Fruit fly (Drosophila melanogaster) whole organism, embryonic: ENCODE results near the gene CG2124.
A peak's percentile ranks its signal among the peaks of the same experiment; 100 is the strongest.

Experiments
- ATbp ChIP-seq: fragments of 200-800 bp; sonication (Bioruptor generic); optimal IDR thresholded peaks from 2 replicates; lab custom pipeline; 2017; ENCODE audit warnings: missing biosample characterization, mild to moderate bottlenecking, missing genetic modification characterization, missing genetic modification reagents
- C15 ChIP-seq: fragments of 200-800 bp; sonication (Bioruptor generic); IDR thresholded peaks from 3 replicates; pipeline ENCODE4 v1.3.6; 2022; ENCODE audit warnings: missing biosample characterization, missing genetic modification characterization
- CG10366 ChIP-seq: fragments of 200-800 bp; sonication (Bioruptor generic); IDR thresholded peaks from 2 replicates; pipeline ENCODE4 v1.3.6; 2022; ENCODE audit warnings: missing biosample characterization, missing genetic modification characterization
- CG11093 ChIP-seq: fragments of 200-800 bp; sonication (Bioruptor generic); IDR thresholded peaks from 3 replicates; pipeline ENCODE4 v1.3.6; 2022; ENCODE audit warnings: missing biosample characterization, missing genetic modification characterization
- CG11398 ChIP-seq: fragments of 200-800 bp; sonication (Bioruptor generic); optimal IDR thresholded peaks from 2 replicates; lab custom pipeline; 2016; ENCODE audit warnings: missing biosample characterization, missing genetic modification characterization
- CG12071 ChIP-seq: fragments of 200-800 bp; sonication (Bioruptor generic); optimal IDR thresholded peaks from 3 replicates; lab custom pipeline; 2018; ENCODE audit warnings: missing biosample characterization, mild to moderate bottlenecking, missing genetic modification characterization
- CG13123 ChIP-seq: fragments of 200-800 bp; sonication (Bioruptor generic); optimal IDR thresholded peaks from 2 replicates; lab custom pipeline; 2016; ENCODE audit warnings: missing biosample characterization, missing genetic modification characterization
- CG13296 ChIP-seq: fragments of 200-800 bp; sonication (Bioruptor generic); optimal IDR thresholded peaks from 3 replicates; lab custom pipeline; 2018; ENCODE audit warnings: missing biosample characterization, mild to moderate bottlenecking, missing genetic modification characterization
- CG13424 ChIP-seq: fragments of 200-800 bp; sonication (Bioruptor generic); optimal IDR thresholded peaks from 2 replicates; lab custom pipeline; 2019; ENCODE audit warnings: missing biosample characterization, mild to moderate bottlenecking, missing genetic modification characterization, moderate library complexity
- CG18011 ChIP-seq: fragments of 200-800 bp; sonication (Bioruptor generic); optimal IDR thresholded peaks from 2 replicates; lab custom pipeline; 2017; ENCODE audit warnings: missing biosample characterization, missing genetic modification characterization, mild to moderate bottlenecking, moderate library complexity, missing genotype
- CG32767 ChIP-seq: fragments of 200-800 bp; sonication (Bioruptor generic); IDR thresholded peaks from 2 replicates; pipeline ENCODE4 v1.3.6; 2022; ENCODE audit warnings: missing biosample characterization, missing genetic modification characterization
- CG4360 ChIP-seq: fragments of 200-800 bp; sonication (Bioruptor generic); IDR thresholded peaks from 2 replicates; pipeline ENCODE4 v1.3.6; 2022; ENCODE audit warnings: missing biosample characterization, missing genetic modification characterization
- CG5245 ChIP-seq: fragments of 200-800 bp; sonication (Bioruptor generic); optimal IDR thresholded peaks from 3 replicates; lab custom pipeline; 2016; ENCODE audit warnings: missing biosample characterization, missing genetic modification characterization
- CG6175 ChIP-seq: fragments of 200-800 bp; sonication (Bioruptor generic); IDR thresholded peaks from 3 replicates; pipeline ENCODE4 v1.3.6; 2022; ENCODE audit warnings: missing biosample characterization, missing genetic modification characterization
- CG6689 ChIP-seq: fragments of 200-800 bp; sonication (Bioruptor generic); IDR thresholded peaks from 2 replicates; pipeline ENCODE4 v1.3.6; 2022; ENCODE audit warnings: missing biosample characterization, missing genetic modification characterization
- CG7372 ChIP-seq: fragments of 200-800 bp; sonication (Bioruptor generic); IDR thresholded peaks from 2 replicates; pipeline ENCODE4 v1.3.6; 2022; ENCODE audit warnings: missing biosample characterization, missing genetic modification characterization
- CG7745 ChIP-seq: fragments of 200-800 bp; sonication (Bioruptor generic); optimal IDR thresholded peaks from 2 replicates; lab custom pipeline; 2018; ENCODE audit warnings: missing biosample characterization, mild to moderate bottlenecking, missing genetic modification characterization, moderate library complexity
- CG7839 ChIP-seq: fragments of 200-800 bp; sonication (Bioruptor generic); optimal IDR thresholded peaks from 3 replicates; lab custom pipeline; 2018; ENCODE audit warnings: missing biosample characterization, mild to moderate bottlenecking, missing genetic modification characterization, moderate library complexity
- CG9797 ChIP-seq: fragments of 200-800 bp; sonication (Bioruptor generic); optimal IDR thresholded peaks from 3 replicates; lab custom pipeline; 2018; ENCODE audit warnings: missing biosample characterization, mild to moderate bottlenecking, missing genetic modification characterization
- D ChIP-seq, 2 experiments: fragments of 200-800 bp in 1 of 2; fragments of >200 bp in 1 of 2; sonication (Bioruptor generic) in 1 of 2; optimal IDR thresholded peaks; 2 replicates in 1 of 2; 3 replicates in 1 of 2; lab custom pipeline; 2017; ENCODE audit warnings: mild to moderate bottlenecking in 1 of 2, missing biosample characterization in 1 of 2, missing genetic modification characterization in 1 of 2, missing genetic modification reagents in 1 of 2
- Dfd ChIP-seq, 2 experiments: fragments of >200 bp; optimal IDR thresholded peaks; 2 replicates each; lab custom pipeline; 2017; ENCODE audit warnings: missing biosample characterization in 2 of 2, missing genetic modification characterization in 2 of 2
- Dip3 ChIP-seq: fragments of 200-800 bp; sonication (Bioruptor generic); optimal IDR thresholded peaks from 3 replicates; lab custom pipeline; 2016; ENCODE audit warnings: missing biosample characterization, missing genetic modification characterization
- Gsc ChIP-seq: fragments of 200-800 bp; sonication (Bioruptor generic); IDR thresholded peaks from 2 replicates; pipeline ENCODE4 v1.3.6; 2022; ENCODE audit warnings: missing biosample characterization, missing genetic modification characterization
- Hsf ChIP-seq: fragments of 200-800 bp; sonication (Bioruptor generic); optimal IDR thresholded peaks from 3 replicates; lab custom pipeline; 2016; ENCODE audit warnings: missing biosample characterization, missing genetic modification characterization
- Mad ChIP-seq: fragments of 200-800 bp; sonication (Bioruptor generic); optimal IDR thresholded peaks from 2 replicates; lab custom pipeline; 2016; ENCODE audit warnings: missing biosample characterization, missing genetic modification characterization
- Nf-YC ChIP-seq: fragments of 200-800 bp; optimal IDR thresholded peaks from 3 replicates; lab custom pipeline; 2019; ENCODE audit warnings: missing biosample characterization, mild to moderate bottlenecking, missing genetic modification characterization, moderate library complexity
- Sin3A ChIP-seq: fragments of >200 bp; optimal IDR thresholded peaks from 2 replicates; lab custom pipeline; 2018
- Six4 ChIP-seq: fragments of 200-800 bp; sonication (Bioruptor generic); optimal IDR thresholded peaks from 2 replicates; lab custom pipeline; 2016; ENCODE audit warnings: missing biosample characterization, missing genetic modification characterization
- Sox102F ChIP-seq: fragments of 200-800 bp; sonication (Bioruptor generic); optimal IDR thresholded peaks from 2 replicates; lab custom pipeline; 2018; ENCODE audit warnings: missing biosample characterization, mild to moderate bottlenecking, missing genetic modification characterization, moderate library complexity
- abd-A ChIP-seq: fragments of 200-800 bp; sonication (Bioruptor generic); optimal IDR thresholded peaks from 3 replicates; lab custom pipeline; 2019; ENCODE audit warnings: missing biosample characterization, mild to moderate bottlenecking, missing genetic modification characterization, moderate library complexity
- ap ChIP-seq: fragments of 200-800 bp; sonication (Bioruptor generic); IDR thresholded peaks from 2 replicates; pipeline ENCODE4 v1.3.6; 2022; ENCODE audit warnings: missing biosample characterization, missing genetic modification characterization
- ase ChIP-seq: fragments of 200-800 bp; sonication (Bioruptor generic); IDR thresholded peaks from 3 replicates; pipeline ENCODE4 v1.3.6; 2022; ENCODE audit warnings: missing biosample characterization, missing genetic modification characterization
- br ChIP-seq: fragments of >200 bp; optimal IDR thresholded peaks from 2 replicates; lab custom pipeline; 2017
- ems ChIP-seq: fragments of 200-800 bp; sonication (Bioruptor generic); optimal IDR thresholded peaks from 3 replicates; lab custom pipeline; 2016; ENCODE audit warnings: missing biosample characterization, missing genetic modification characterization
- en ChIP-seq: fragments of 200-800 bp; sonication (Bioruptor generic); optimal IDR thresholded peaks from 2 replicates; lab custom pipeline; 2016; ENCODE audit warnings: missing biosample characterization, missing genetic modification characterization
- fd102C ChIP-seq: fragments of 200-800 bp; sonication (Bioruptor generic); optimal IDR thresholded peaks from 2 replicates; lab custom pipeline; 2018; ENCODE audit warnings: missing biosample characterization, mild to moderate bottlenecking, missing genetic modification characterization, moderate library complexity
- grau ChIP-seq: fragments of 200-800 bp; optimal IDR thresholded peaks from 3 replicates; lab custom pipeline; 2019; ENCODE audit warnings: missing biosample characterization, mild to moderate bottlenecking, missing genetic modification characterization, moderate library complexity
- jumu ChIP-seq: fragments of 200-800 bp; sonication (Bioruptor generic); optimal IDR thresholded peaks from 3 replicates; lab custom pipeline; 2016; ENCODE audit warnings: missing biosample characterization, missing genetic modification characterization
- kah ChIP-seq: fragments of 200-800 bp; sonication (Bioruptor generic); optimal IDR thresholded peaks from 2 replicates; lab custom pipeline; 2018; ENCODE audit warnings: missing biosample characterization, mild to moderate bottlenecking, missing genetic modification characterization
- knrl ChIP-seq: fragments of 200-800 bp; sonication (Bioruptor generic); IDR thresholded peaks from 3 replicates; pipeline ENCODE4 v1.3.6; 2022; ENCODE audit warnings: missing biosample characterization, missing genetic modification characterization; ENCODE audit not compliant: partially characterized antibody
- lab ChIP-seq: fragments of 200-800 bp; sonication (Bioruptor generic); optimal IDR thresholded peaks from 3 replicates; lab custom pipeline; 2017; ENCODE audit warnings: missing biosample characterization, missing genetic modification characterization, mild to moderate bottlenecking, moderate library complexity, missing genetic modification reagents
- nerfin-2 ChIP-seq: fragments of 200-800 bp; sonication (Bioruptor generic); IDR thresholded peaks from 2 replicates; pipeline ENCODE4 v1.3.6; 2022; ENCODE audit warnings: missing biosample characterization, missing genetic modification characterization; ENCODE audit not compliant: partially characterized antibody
- nom ChIP-seq: fragments of 200-800 bp; sonication (Bioruptor generic); optimal IDR thresholded peaks from 2 replicates; lab custom pipeline; 2017; ENCODE audit warnings: missing biosample characterization, missing genetic modification characterization, mild to moderate bottlenecking, moderate library complexity, missing genetic modification reagents
- onecut ChIP-seq: fragments of 200-800 bp; sonication (Bioruptor generic); IDR thresholded peaks from 2 replicates; pipeline ENCODE4 v1.3.6; 2022; ENCODE audit warnings: missing biosample characterization, missing genetic modification characterization
- phol ChIP-seq: fragments of 200-800 bp; sonication (Bioruptor generic); optimal IDR thresholded peaks from 3 replicates; lab custom pipeline; 2018; ENCODE audit warnings: missing biosample characterization, mild to moderate bottlenecking, missing genetic modification characterization, moderate library complexity
- repo ChIP-seq: fragments of 200-800 bp; sonication (Bioruptor generic); optimal IDR thresholded peaks from 2 replicates; lab custom pipeline; 2016; ENCODE audit warnings: missing biosample characterization, missing genetic modification characterization
- sd ChIP-seq: fragments of 200-800 bp; sonication (Bioruptor generic); optimal IDR thresholded peaks from 3 replicates; lab custom pipeline; 2018; ENCODE audit warnings: missing biosample characterization, mild to moderate bottlenecking, missing genetic modification characterization, moderate library complexity
- sens-2 ChIP-seq: fragments of 200-800 bp; sonication (Bioruptor generic); IDR thresholded peaks from 2 replicates; pipeline ENCODE4 v1.3.6; 2022; ENCODE audit warnings: missing biosample characterization, missing genetic modification characterization
- tio ChIP-seq: fragments of 200-800 bp; sonication (Bioruptor generic); optimal IDR thresholded peaks from 2 replicates; lab custom pipeline; 2017; ENCODE audit warnings: missing biosample characterization, missing genetic modification characterization, inconsistent platforms
- tna ChIP-seq: fragments of 200-800 bp; sonication (Bioruptor generic); IDR thresholded peaks from 2 replicates; pipeline ENCODE4 v1.3.6; 2022; ENCODE audit warnings: missing biosample characterization, missing genetic modification characterization; ENCODE audit not compliant: partially characterized antibody
- zen ChIP-seq: fragments of 200-800 bp; sonication (Bioruptor generic); optimal IDR thresholded peaks from 3 replicates; lab custom pipeline; 2018; ENCODE audit warnings: missing biosample characterization, mild to moderate bottlenecking, missing genetic modification characterization, moderate library complexity

Gene CG2124

DNA sequence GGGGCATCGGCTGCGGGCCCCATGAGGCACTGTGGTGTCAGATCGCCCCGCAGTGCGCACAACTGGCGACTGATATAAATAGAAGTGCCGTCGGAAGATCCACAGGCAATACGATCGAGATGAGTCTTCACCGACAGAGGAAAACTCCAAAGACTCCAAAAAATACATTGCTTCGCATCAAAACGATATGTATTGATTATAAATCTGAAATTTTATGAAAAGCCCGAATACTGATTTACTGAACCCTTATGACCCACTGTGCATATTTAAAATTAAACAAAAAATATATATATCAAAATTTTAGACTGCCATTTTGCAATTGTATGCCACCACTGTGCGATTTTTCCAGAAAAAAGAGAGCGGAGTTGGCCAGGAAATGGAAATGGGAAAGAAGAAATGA, 38.5 kb upstream of the CG2124 start (continued):
- TF ChIP-seq CG7745 (no peak), lab (GFP tag; lab: Kevin White, UChicago) (peak; percentile 12), knrl (GFP tag; lab: Robert Waterston, UW) (no peak), en (GFP tag; lab: Kevin White, UChicago) (no peak), Hsf (GFP tag; lab: Kevin White, UChicago) (peak; percentile 36), CG11398 (GFP tag; lab: Kevin White, UChicago) (no peak), D (optimal IDR thresholded peaks at IDR 0.05; lab: Kevin White, UChicago) (no peak), D (GFP tag; optimal IDR thresholded peaks at IDR 0.05; lab: Kevin White, UChicago) (peak; percentile 42), br (lab: Kevin White, UChicago) (no peak), fd102C (GFP tag; lab: Kevin White, UChicago) (no peak), tna (GFP tag; lab: Robert Waterston, UW) (no peak), repo (GFP tag; lab: Kevin White, UChicago) (no peak), nerfin-2 (GFP tag; lab: Robert Waterston, UW) (no peak), CG4360 (peak; percentile 15; the same call in 1 of the 2 replicates), CG32767 (no peak), CG5245 (GFP tag; lab: Kevin White, UChicago) (no peak), CG12071 (GFP tag; lab: Kevin White, UChicago) (no peak), phol (tag; lab: Kevin White, UChicago) (peak; percentile 57), ems (no peak), ATbp (GFP tag; lab: Kevin White, UChicago) (peak; percentile 71), CG13296 (no peak), onecut (GFP tag; lab: Robert Waterston, UW) (0 out of 2 replicates have a peak, but pooled peaks have one; percentile 26), Nf-YC (no peak), Mad (GFP tag; lab: Kevin White, UChicago) (no peak), CG7372 (GFP tag; lab: Robert Waterston, UW) (0 out of 2 replicates have a peak, but pooled peaks have one; percentile 13), sd (no peak), jumu (GFP tag; lab: Kevin White, UChicago) (no peak), ase (GFP tag; lab: Robert Waterston, UW) (peak; percentile 49; the same call in 1 of the 3 replicates), CG11093 (GFP tag; lab: Robert Waterston, UW) (peak; percentile 46; the same call in 1 of the 3 replicates), C15 (GFP tag; lab: Robert Waterston, UW) (no peak), abd-A (tag; lab: Kevin White, UChicago) (no peak), Gsc (no peak), Six4 (peak; percentile 13), grau (tag; lab: Kevin White, UChicago) (peak; percentile 41), kah (peak; percentile 5), CG13123 (no peak), nom (GFP tag; lab: Kevin White, UChicago) (peak; percentile 41), CG7839 (tag; lab: Kevin White, UChicago) (peak; percentile 56), CG10366 (peak; percentile 11; the same call in 1 of the 2 replicates), CG6175 (no peak), Dip3 (GFP tag; lab: Kevin White, UChicago) (no peak), CG13424 (tag; lab: Kevin White, UChicago) (peak; percentile 54), zen (tag; lab: Kevin White, UChicago) (no peak), CG6689 (peak; percentile 54), Sin3A (lab: Kevin White, UChicago) (no peak), tio (GFP tag; lab: Kevin White, UChicago) (peak; percentile 22), CG18011 (GFP tag; lab: Kevin White, UChicago) (no peak), ap (GFP tag; lab: Robert Waterston, UW) (no peak), sens-2 (peak; percentile 12; the same call in 1 of the 2 replicates), CG9797 (GFP tag; lab: Kevin White, UChicago) (no peak), Dfd (GFP tag; optimal IDR thresholded peaks at IDR 0.05; lab: Kevin White, UChicago) (no peak), Sox102F (GFP tag; lab: Kevin White, UChicago) (peak; percentile 62)
